Worm (Caenorhabditis elegans): ENCODE results near the gene efl-2.

The efl-2 gene

ce11 chrII:13447668-13448067, 41.7 kb downstream of the efl-2 start (continued):
- TF ChIP-seq nhr-28 (tag; optimal IDR thresholded peaks at IDR 0.05): no peak
- peak; percentile 64 for TF ChIP-seq ceh-28 (tag; optimal IDR thresholded peaks at IDR 0.05)
- no peak for TF ChIP-seq mml-1 (tag; optimal IDR thresholded peaks at IDR 0.05)
- TF ChIP-seq zag-1 (tag; optimal IDR thresholded peaks at IDR 0.05): no peak
- no peak for TF ChIP-seq elt-1 (tag; optimal IDR thresholded peaks at IDR 0.05)
- no peak for TF ChIP-seq ceh-16 (tag; optimal IDR thresholded peaks at IDR 0.05)

- no peak for TF ChIP-seq nhr-23 (tag; optimal IDR thresholded peaks at IDR 0.05)
Measured at ce11 chrII:13451321-13451720, 45.4 kb downstream of the efl-2 start.

- peak; percentile 53 for TF ChIP-seq ceh-28 (tag; optimal IDR thresholded peaks at IDR 0.05)
- no peak for TF ChIP-seq daf-12 (tag; optimal IDR thresholded peaks at IDR 0.05)
- no peak for TF ChIP-seq lin-15B (tag; optimal IDR thresholded peaks at IDR 0.05)
- no peak for TF ChIP-seq pqm-1 (tag; optimal IDR thresholded peaks at IDR 0.05)
Measured at ce11 chrII:13454839-13455238, 48.9 kb downstream of the efl-2 start.

ce11 chrII:13456622-13457021, 50.7 kb downstream of the efl-2 start:
- TF ChIP-seq elt-1 (tag; optimal IDR thresholded peaks at IDR 0.05) (no peak), hmg-11 (tag; optimal IDR thresholded peaks at IDR 0.05) (peak; percentile 32), nfya-1 (tag; optimal IDR thresholded peaks at IDR 0.05; ENCODE audit: insufficient read depth) (peak; percentile 58), aly-2 (tag; optimal IDR thresholded peaks at IDR 0.05) (no peak), snpc-4 (tag; optimal IDR thresholded peaks at IDR 0.05) (peak; percentile 36), nhr-237 (tag; optimal IDR thresholded peaks at IDR 0.05) (no peak), pha-4 (tag; optimal IDR thresholded peaks at IDR 0.05) (peak; percentile 73), elt-2 (tag; optimal IDR thresholded peaks at IDR 0.05) (peak; percentile 40), lin-39 (tag; optimal IDR thresholded peaks at IDR 0.05) (peak; percentile 61)

ce11 chrII:13460592-13461395, 54.9 kb downstream of the efl-2 start, which contains the start of gene pqn-27:
Gene pqn-27, minus strand, starts transcription at chrII:13460642.
- no peak for TF ChIP-seq sea-2 (GFP tag; optimal IDR thresholded peaks at IDR 0.05)
- TF ChIP-seq jun-1 (tag; optimal IDR thresholded peaks at IDR 0.05): peak; percentile 6
- peak; percentile 59 for TF ChIP-seq tbx-2 (tag; optimal IDR thresholded peaks at IDR 0.05)
- no peak for TF ChIP-seq daf-12 (tag; optimal IDR thresholded peaks at IDR 0.05)
- TF ChIP-seq ZK546.5 (tag; optimal IDR thresholded peaks at IDR 0.05): no peak
- no peak for TF ChIP-seq ceh-9 (tag; optimal IDR thresholded peaks at IDR 0.05)
- TF ChIP-seq lin-39 (tag; optimal IDR thresholded peaks at IDR 0.05): peak; percentile 34
- TF ChIP-seq nhr-23 (tag; optimal IDR thresholded peaks at IDR 0.05): peak; percentile 73
- TF ChIP-seq lin-15B (tag; optimal IDR thresholded peaks at IDR 0.05): peak; percentile 56
- no peak for TF ChIP-seq aly-2 (tag; optimal IDR thresholded peaks at IDR 0.05)
- no peak for TF ChIP-seq fos-1 (tag; optimal IDR thresholded peaks at IDR 0.05)
- peak; percentile 44 for TF ChIP-seq skn-1 (tag; optimal IDR thresholded peaks at IDR 0.05)
- peak; percentile 76 for TF ChIP-seq nhr-77 (tag; optimal IDR thresholded peaks at IDR 0.05)
- TF ChIP-seq nfya-1 (tag; optimal IDR thresholded peaks at IDR 0.05; ENCODE audit: insufficient read depth): peak; percentile 70
- TF ChIP-seq mml-1 (tag; optimal IDR thresholded peaks at IDR 0.05): no peak
- TF ChIP-seq eor-1 (tag; optimal IDR thresholded peaks at IDR 0.05): no peak
- TF ChIP-seq elt-3 (tag; optimal IDR thresholded peaks at IDR 0.05): peak in 1 of 3 experiments; percentile 86
- peak; percentile 91 for TF ChIP-seq lsy-12 (tag; optimal IDR thresholded peaks at IDR 0.05)
- no peak for TF ChIP-seq nhr-67 (tag; optimal IDR thresholded peaks at IDR 0.05)
- TF ChIP-seq pha-4 (tag; optimal IDR thresholded peaks at IDR 0.05): peak; percentile 65
- no peak for TF ChIP-seq nhr-11 (tag; optimal IDR thresholded peaks at IDR 0.05)
- TF ChIP-seq ceh-28 (tag; optimal IDR thresholded peaks at IDR 0.05): peak; percentile 80
- TF ChIP-seq mdl-1 (tag; optimal IDR thresholded peaks at IDR 0.05): no peak
- TF ChIP-seq fkh-2 (tag; optimal IDR thresholded peaks at IDR 0.05): no peak
- TF ChIP-seq hmg-11 (tag; optimal IDR thresholded peaks at IDR 0.05): peak; percentile 34
- TF ChIP-seq elt-2 (tag; optimal IDR thresholded peaks at IDR 0.05): peak; percentile 60
- no peak for TF ChIP-seq snpc-4 (tag; optimal IDR thresholded peaks at IDR 0.05)
- TF ChIP-seq R02D3.7 (tag; optimal IDR thresholded peaks at IDR 0.05): no peak
- TF ChIP-seq nhr-25 (tag; optimal IDR thresholded peaks at IDR 0.05): peak; percentile 70
- no peak for TF ChIP-seq ztf-11 (tag; optimal IDR thresholded peaks at IDR 0.05)
- peak; percentile 96 for TF ChIP-seq ama-1 (optimal IDR thresholded peaks at IDR 0.05)
- peak; percentile 78 for TF ChIP-seq ztf-4 (tag; optimal IDR thresholded peaks at IDR 0.05)
- TF ChIP-seq zag-1 (tag; optimal IDR thresholded peaks at IDR 0.05): no peak
- TF ChIP-seq egl-5 (tag; optimal IDR thresholded peaks at IDR 0.05): peak; percentile 89
- peak; percentile 61 for TF ChIP-seq pqm-1 (tag; optimal IDR thresholded peaks at IDR 0.05)
- TF ChIP-seq nhr-43 (tag; optimal IDR thresholded peaks at IDR 0.05; ENCODE audit: poor library complexity, severe bottlenecking): peak; percentile 80
